Fruit fly (Drosophila melanogaster): ENCODE results near the gene CG15525.

Gene CG15525

dm6 chr3R:30043139-30043744 lies 45.8 kb upstream of the CG15525 start, which contains the start of gene Sry-delta (continued):
- TF ChIP-seq CG14441 (GFP tag; IDR thresholded peaks at IDR 0.05), result peak; percentile 78
- TF ChIP-seq onecut (GFP tag; IDR thresholded peaks at IDR 0.05), result peak; percentile 50
- TF ChIP-seq bowl (GFP tag; IDR thresholded peaks at IDR 0.05), result 0 out of 2 replicates have a peak, but pooled peaks have one; percentile 25
- peak; percentile 91 for TF ChIP-seq pho (GFP tag; optimal IDR thresholded peaks at IDR 0.05)
- TF ChIP-seq pan (optimal IDR thresholded peaks at IDR 0.05), result no peak
- peak in 1 of 2 experiments; percentile 78 for TF ChIP-seq pan (GFP tag; optimal IDR thresholded peaks at IDR 0.05 in 1 of 2, IDR thresholded peaks at IDR 0.05 in 1 of 2)
- TF ChIP-seq Ssrp (tag; optimal IDR thresholded peaks at IDR 0.05), result peak; percentile 40
- TF ChIP-seq bab2 (GFP tag; optimal IDR thresholded peaks at IDR 0.05), result peak; percentile 84
- TF ChIP-seq CG7963 (GFP tag; IDR thresholded peaks at IDR 0.05; ENCODE audit: partially characterized antibody), result no peak
- TF ChIP-seq gcm2 (GFP tag; optimal IDR thresholded peaks at IDR 0.05), result peak; percentile 13
- TF ChIP-seq CG14050 (GFP tag; IDR thresholded peaks at IDR 0.05), result peak; percentile 47; the same call in 2 of the 3 replicates
- TF ChIP-seq CG12659 (GFP tag; optimal IDR thresholded peaks at IDR 0.05), result peak; percentile 91
- peak; percentile 56 for TF ChIP-seq Dp (GFP tag; optimal IDR thresholded peaks at IDR 0.05)
- TF ChIP-seq HHEX (GFP tag; optimal IDR thresholded peaks at IDR 0.05), result peak; percentile 73
- no peak for TF ChIP-seq fru (optimal IDR thresholded peaks at IDR 0.05)
- TF ChIP-seq Hr3 (GFP tag; optimal IDR thresholded peaks at IDR 0.05), result peak; percentile 68
- no peak for TF ChIP-seq CG10565 (GFP tag; optimal IDR thresholded peaks at IDR 0.05)
- TF ChIP-seq Hmr (GFP tag; optimal IDR thresholded peaks at IDR 0.05), result peak; percentile 85
- peak; percentile 86 for TF ChIP-seq maf-S (GFP tag; optimal IDR thresholded peaks at IDR 0.05)
- peak; percentile 86 for TF ChIP-seq CG12942 (GFP tag; optimal IDR thresholded peaks at IDR 0.05)
- peak; percentile 96 for TF ChIP-seq HmgD (GFP tag; optimal IDR thresholded peaks at IDR 0.05)
- peak; percentile 48 for TF ChIP-seq CG2202 (tag; optimal IDR thresholded peaks at IDR 0.05)
- TF ChIP-seq eve (GFP tag; optimal IDR thresholded peaks at IDR 0.05), result no peak
- peak; percentile 65 for TF ChIP-seq CG4820 (GFP tag; optimal IDR thresholded peaks at IDR 0.05)
- peak; percentile 78 for TF ChIP-seq CG16813 (GFP tag; IDR thresholded peaks at IDR 0.05; ENCODE audit: partially characterized antibody)
- no peak for TF ChIP-seq h (optimal IDR thresholded peaks at IDR 0.05)
- peak; percentile 87 for TF ChIP-seq p53 (GFP tag; optimal IDR thresholded peaks at IDR 0.05)
- no peak for TF ChIP-seq gsb-n (tag; optimal IDR thresholded peaks at IDR 0.05)
- no peak for TF ChIP-seq CG8359 (GFP tag; optimal IDR thresholded peaks at IDR 0.05; ENCODE audit: borderline replicate concordance)
- no peak for TF ChIP-seq CG8281 (tag; optimal IDR thresholded peaks at IDR 0.05)
- TF ChIP-seq Awh (GFP tag; IDR thresholded peaks at IDR 0.05), result no peak
- peak; percentile 81 for TF ChIP-seq amos (GFP tag; IDR thresholded peaks at IDR 0.05; ENCODE audit: partially characterized antibody)
- TF ChIP-seq D19A (tag; optimal IDR thresholded peaks at IDR 0.05), result no peak
- TF ChIP-seq CG11504 (tag; optimal IDR thresholded peaks at IDR 0.05), result no peak
- peak; percentile 51 for TF ChIP-seq MTF-1 (GFP tag; optimal IDR thresholded peaks at IDR 0.05; ENCODE audit: borderline replicate concordance)
- TF ChIP-seq CG11085 (GFP tag; IDR thresholded peaks at IDR 0.05), result peak; percentile 84
- peak; percentile 63 for TF ChIP-seq CG18262 (tag; optimal IDR thresholded peaks at IDR 0.05)
- TF ChIP-seq CG34224 (GFP tag; IDR thresholded peaks at IDR 0.05; ENCODE audit: partially characterized antibody), result peak; percentile 76
- TF ChIP-seq CG43689 (GFP tag; IDR thresholded peaks at IDR 0.05), result no peak
- TF ChIP-seq nerfin-2 (GFP tag; IDR thresholded peaks at IDR 0.05; ENCODE audit: partially characterized antibody), result peak; percentile 19; the same call in 1 of the 2 replicates
- no peak for TF ChIP-seq CG7745 (tag; optimal IDR thresholded peaks at IDR 0.05)
- peak; percentile 42 for TF ChIP-seq CG16815 (GFP tag; optimal IDR thresholded peaks at IDR 0.05)
- no peak for TF ChIP-seq lab (GFP tag; optimal IDR thresholded peaks at IDR 0.05)
- no peak for TF ChIP-seq CG10959 (GFP tag; IDR thresholded peaks at IDR 0.05)
- peak; percentile 83 for TF ChIP-seq Sry-β (GFP tag; optimal IDR thresholded peaks at IDR 0.05)
- peak; percentile 62 for TF ChIP-seq CG10543 (GFP tag; optimal IDR thresholded peaks at IDR 0.05)
- peak; percentile 11 for TF ChIP-seq ac (GFP tag; optimal IDR thresholded peaks at IDR 0.05)
- TF ChIP-seq crol (GFP tag; IDR thresholded peaks at IDR 0.05), result no peak
- no peak; the same call in 1 of the 3 replicates for TF ChIP-seq croc (GFP tag; conservative IDR thresholded peaks at IDR 0.05)
- TF ChIP-seq stc (GFP tag; IDR thresholded peaks at IDR 0.05), result peak; percentile 40; the same call in 1 of the 2 replicates
